Fruit fly (Drosophila melanogaster): ENCODE data around the gene Tektin-C.

- TF ChIP-seq br (optimal IDR thresholded peaks at IDR 0.05) (no peak), Hey (tag; optimal IDR thresholded peaks at IDR 0.05) (no peak)
Measured at dm6 chr3L:5828275-5828674, 31.9 kb upstream of the Tektin-C start.

Data from whole organism, embryonic.